Worm (Caenorhabditis elegans): ENCODE results near the gene pud-3.

The pud-3 gene

ce11 chrV:2292240-2292639, 32.7 kb downstream of the pud-3 start, which contains the start of gene nhr-115:
nhr-115 (plus strand) TSS chrV:2292540.
- TF ChIP-seq hnd-1 (tag; optimal IDR thresholded peaks at IDR 0.05) = no peak
- TF ChIP-seq ceh-36 (tag; optimal IDR thresholded peaks at IDR 0.05) = no peak
- TF ChIP-seq scrt-1 (GFP tag; IDR thresholded peaks at IDR 0.05) = no peak
- TF ChIP-seq tbx-37 (GFP tag; conservative IDR thresholded peaks at IDR 0.05) = no peak
- no peak for TF ChIP-seq tra-4 (tag; optimal IDR thresholded peaks at IDR 0.05)
- no peak for TF ChIP-seq aly-1 (tag; optimal IDR thresholded peaks at IDR 0.05)
- no peak for TF ChIP-seq hmg-4 (GFP tag; optimal IDR thresholded peaks at IDR 0.05)
- no peak for TF ChIP-seq ets-7 (tag; optimal IDR thresholded peaks at IDR 0.05)
- no peak for TF ChIP-seq B0310.2 (tag; optimal IDR thresholded peaks at IDR 0.05)
- no peak for TF ChIP-seq ama-1 (optimal IDR thresholded peaks at IDR 0.05)
- no peak for TF ChIP-seq ceh-13 (GFP tag; optimal IDR thresholded peaks at IDR 0.05)
- no peak for TF ChIP-seq pes-1 (GFP tag; IDR thresholded peaks at IDR 0.05)
- TF ChIP-seq tbx-11 (GFP tag; IDR thresholded peaks at IDR 0.05) = no peak
- TF ChIP-seq F13C5.2 (tag; optimal IDR thresholded peaks at IDR 0.05) = no peak
- TF ChIP-seq hmbx-1 (tag; optimal IDR thresholded peaks at IDR 0.05) = no peak
- no peak for TF ChIP-seq sea-1 (GFP tag; conservative IDR thresholded peaks at IDR 0.05)
- no peak for TF ChIP-seq flt-1 (GFP tag; IDR thresholded peaks at IDR 0.05)

DNA sequence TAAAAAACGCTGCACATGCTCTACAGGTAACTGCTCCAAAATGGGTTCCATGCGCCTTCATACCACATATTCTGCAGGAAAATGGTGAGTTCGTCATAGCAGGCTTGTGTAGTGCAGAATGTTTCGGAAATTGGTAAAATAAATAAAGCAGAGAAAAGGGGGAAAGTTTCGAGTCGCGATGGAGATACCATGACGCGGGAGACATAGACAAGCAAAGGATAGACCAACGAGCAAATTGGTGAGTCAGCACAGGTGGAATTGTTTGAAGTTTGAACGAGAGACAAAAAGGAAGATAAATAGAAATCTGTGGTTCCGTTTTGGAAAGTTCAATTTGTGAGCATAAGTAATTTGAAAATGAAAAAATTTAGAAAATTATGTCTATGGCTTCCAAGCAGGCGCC, 34.6 kb downstream of the pud-3 start, which contains the start of gene nhr-225:
Gene nhr-225 (minus strand): TSS at position 146 of the 400 bp plus-strand sequence.
- TF ChIP-seq flt-1 (GFP tag; IDR thresholded peaks at IDR 0.05) (no peak), hmbx-1 (tag; optimal IDR thresholded peaks at IDR 0.05) (no peak), hnd-1 (tag; optimal IDR thresholded peaks at IDR 0.05) (no peak), sea-1 (GFP tag; conservative IDR thresholded peaks at IDR 0.05) (no peak), aly-1 (tag; optimal IDR thresholded peaks at IDR 0.05) (no peak), tbx-11 (GFP tag; IDR thresholded peaks at IDR 0.05) (no peak), ceh-36 (tag; optimal IDR thresholded peaks at IDR 0.05) (no peak)

DNA sequence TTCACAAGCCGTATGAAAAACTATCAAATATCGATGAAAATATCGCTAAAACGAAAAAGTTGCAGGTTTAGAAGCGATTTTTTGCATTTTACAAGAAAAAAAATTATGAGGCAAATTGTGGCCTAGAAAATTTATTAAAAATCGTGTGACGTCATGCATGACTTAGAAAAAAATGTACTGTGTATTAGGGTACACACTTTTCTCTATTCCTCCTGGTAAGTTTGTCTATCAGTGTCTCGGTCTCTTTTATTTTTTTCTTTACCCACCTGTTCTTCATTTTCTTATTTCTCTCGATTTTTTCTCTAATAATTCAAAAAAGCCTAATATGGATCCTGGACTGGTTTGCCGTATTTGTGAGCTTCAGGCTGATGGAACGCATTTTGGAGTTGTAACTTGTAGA, 39.8 kb downstream of the pud-3 start, which contains the start of gene nhr-227:
Gene nhr-227 (plus strand): TSS at position 326 of the 400 bp plus-strand sequence.
- TF ChIP-seq tra-4 (tag; optimal IDR thresholded peaks at IDR 0.05) (no peak), F13C5.2 (tag; optimal IDR thresholded peaks at IDR 0.05) (no peak), tbx-37 (GFP tag; conservative IDR thresholded peaks at IDR 0.05) (no peak)

DNA sequence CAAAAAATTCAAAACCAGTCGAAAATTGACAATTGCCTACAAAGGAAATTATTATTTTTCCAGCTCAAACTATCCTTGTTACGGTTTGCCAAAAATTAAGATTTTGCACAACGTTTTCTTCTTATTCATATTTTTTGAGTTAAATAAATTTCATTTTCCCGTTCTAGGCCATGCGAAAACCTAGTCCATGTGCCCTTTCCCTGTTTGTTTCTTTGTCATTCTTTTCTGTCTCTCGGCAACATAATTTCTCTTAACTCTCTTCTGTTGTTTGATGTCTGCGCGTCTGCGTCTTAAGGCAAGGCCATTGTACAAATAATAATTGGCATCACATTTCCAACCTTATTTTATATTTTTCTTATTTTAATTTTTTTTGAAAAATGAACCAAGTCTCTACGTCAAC, 43.5 kb downstream of the pud-3 start, which contains the start of gene nhr-228:
Gene nhr-228 (plus strand): TSS at position 261 of the 400 bp plus-strand sequence.
- TF ChIP-seq hnd-1 (tag; optimal IDR thresholded peaks at IDR 0.05) (no peak), flt-1 (GFP tag; IDR thresholded peaks at IDR 0.05) (no peak), F13C5.2 (tag; optimal IDR thresholded peaks at IDR 0.05) (no peak), tbx-11 (GFP tag; IDR thresholded peaks at IDR 0.05) (no peak), aly-1 (tag; optimal IDR thresholded peaks at IDR 0.05) (no peak), sea-1 (GFP tag; conservative IDR thresholded peaks at IDR 0.05) (no peak)

- TF ChIP-seq aly-1 (tag; optimal IDR thresholded peaks at IDR 0.05) (no peak), F13C5.2 (tag; optimal IDR thresholded peaks at IDR 0.05) (no peak), ama-1 (optimal IDR thresholded peaks at IDR 0.05) (no peak), scrt-1 (GFP tag; IDR thresholded peaks at IDR 0.05) (no peak), B0310.2 (tag; optimal IDR thresholded peaks at IDR 0.05) (no peak), tbx-37 (GFP tag; conservative IDR thresholded peaks at IDR 0.05) (no peak), ceh-36 (tag; optimal IDR thresholded peaks at IDR 0.05) (no peak), flt-1 (GFP tag; IDR thresholded peaks at IDR 0.05) (no peak), hnd-1 (tag; optimal IDR thresholded peaks at IDR 0.05) (no peak), pes-1 (GFP tag; IDR thresholded peaks at IDR 0.05) (no peak), ceh-13 (GFP tag; optimal IDR thresholded peaks at IDR 0.05) (no peak), tbx-11 (GFP tag; IDR thresholded peaks at IDR 0.05) (no peak), hmg-4 (GFP tag; optimal IDR thresholded peaks at IDR 0.05) (no peak), tra-4 (tag; optimal IDR thresholded peaks at IDR 0.05) (no peak)
Observed at ce11 chrV:2278543-2278942, 46.4 kb downstream of the pud-3 start, which contains the start of gene fbxa-137. fbxa-137 (plus strand) TSS chrV:2278816.

ce11 chrV:2278052-2278451, 46.9 kb downstream of the pud-3 start, which contains the start of gene nhr-59:
nhr-59 (minus strand) TSS chrV:2278265.
- TF ChIP-seq hmg-4 (GFP tag; optimal IDR thresholded peaks at IDR 0.05) (no peak), ceh-36 (tag; optimal IDR thresholded peaks at IDR 0.05) (no peak), B0310.2 (tag; optimal IDR thresholded peaks at IDR 0.05) (no peak), ets-7 (tag; optimal IDR thresholded peaks at IDR 0.05) (no peak), hmbx-1 (tag; optimal IDR thresholded peaks at IDR 0.05) (no peak), ceh-13 (GFP tag; optimal IDR thresholded peaks at IDR 0.05) (no peak), tbx-37 (GFP tag; conservative IDR thresholded peaks at IDR 0.05) (no peak), aly-1 (tag; optimal IDR thresholded peaks at IDR 0.05) (no peak), hnd-1 (tag; optimal IDR thresholded peaks at IDR 0.05) (no peak), sea-1 (GFP tag; conservative IDR thresholded peaks at IDR 0.05) (no peak), scrt-1 (GFP tag; IDR thresholded peaks at IDR 0.05) (no peak), tbx-11 (GFP tag; IDR thresholded peaks at IDR 0.05) (no peak), ama-1 (optimal IDR thresholded peaks at IDR 0.05) (no peak)

- no peak for TF ChIP-seq hnd-1 (tag; optimal IDR thresholded peaks at IDR 0.05)
Observed at ce11 chrV:2277260-2277659, 47.7 kb downstream of the pud-3 start.
